Worm (Caenorhabditis elegans): ENCODE measurements around the gene clec-70.

- TF ChIP-seq B0310.2 (tag; optimal IDR thresholded peaks at IDR 0.05) = no peak
- no peak for TF ChIP-seq ama-1 (optimal IDR thresholded peaks at IDR 0.05)
- no peak for TF ChIP-seq tra-4 (tag; optimal IDR thresholded peaks at IDR 0.05)
- TF ChIP-seq F13C5.2 (tag; optimal IDR thresholded peaks at IDR 0.05) = no peak
- no peak for TF ChIP-seq tbx-37 (GFP tag; conservative IDR thresholded peaks at IDR 0.05)
- TF ChIP-seq tbx-11 (GFP tag; IDR thresholded peaks at IDR 0.05) = no peak
- TF ChIP-seq ceh-13 (GFP tag; optimal IDR thresholded peaks at IDR 0.05) = no peak
- no peak for TF ChIP-seq flt-1 (GFP tag; IDR thresholded peaks at IDR 0.05)
- TF ChIP-seq ets-7 (tag; optimal IDR thresholded peaks at IDR 0.05) = no peak
- no peak for TF ChIP-seq scrt-1 (GFP tag; IDR thresholded peaks at IDR 0.05)
- TF ChIP-seq pes-1 (GFP tag; IDR thresholded peaks at IDR 0.05) = no peak
- no peak for TF ChIP-seq hnd-1 (tag; optimal IDR thresholded peaks at IDR 0.05)
Measured at ce11 chrIV:3915296-3915695, 17.2 kb upstream of the clec-70 start, which contains the start of gene srz-20.
